Worm (Caenorhabditis elegans) whole organism, mixed stage, embryonic: Measurements from ENCODE around the gene mig-17.
"Not testable (repeated sequence)": the region's sequence is repeated elsewhere in the genome, so short reads cannot be mapped to it uniquely, and the experiment has no call there.

Source experiments
- bed-3 ChIP-seq: fragments of 200-800 bp; sonication (Bioruptor generic); optimal IDR thresholded peaks from 3 replicates; lab custom pipeline; 2018; ENCODE audit warnings: mild to moderate bottlenecking, missing genetic modification characterization, moderate library complexity, missing compliant biosample characterization
- ceh-83 ChIP-seq: fragments of 200-800 bp; sonication (Bioruptor generic); optimal IDR thresholded peaks from 2 replicates; lab custom pipeline; 2018; ENCODE audit warnings: mild to moderate bottlenecking, missing genetic modification characterization, missing compliant biosample characterization
- ces-1 ChIP-seq: fragments of 150-350 bp; optimal IDR thresholded peaks from 2 replicates; lab custom pipeline; 2014; ENCODE audit warnings: missing biosample characterization, missing genetic modification reagents, missing genetic modification characterization
- elt-1 ChIP-seq: sonication (generic microtip); optimal IDR thresholded peaks from 2 replicates; lab custom pipeline; 2017; ENCODE audit warnings: missing genetic modification characterization, mild to moderate bottlenecking, missing compliant biosample characterization, antibody characterized with exemption, moderate library complexity, borderline replicate concordance; ENCODE audit not compliant: insufficient read depth
- lin-13 ChIP-seq: fragments of 150-350 bp; optimal IDR thresholded peaks from 2 replicates; lab custom pipeline; 2014; ENCODE audit warnings: missing biosample characterization, missing genetic modification characterization
- lsy-2 ChIP-seq: fragments of 150-350 bp; optimal IDR thresholded peaks from 2 replicates; lab custom pipeline; 2014; ENCODE audit warnings: missing biosample characterization, missing genetic modification characterization
- nhr-28 ChIP-seq: fragments of 150-350 bp; optimal IDR thresholded peaks from 2 replicates; lab custom pipeline; 2014; ENCODE audit warnings: missing biosample characterization, missing genetic modification characterization
- snpc-4 ChIP-seq: fragments of 150-350 bp; optimal IDR thresholded peaks from 2 replicates; lab custom pipeline; 2014; ENCODE audit warnings: missing biosample characterization, missing genetic modification characterization
- tbx-8 ChIP-seq: fragments of 200-800 bp; sonication (Bioruptor generic); optimal IDR thresholded peaks from 2 replicates; lab custom pipeline; 2018; ENCODE audit warnings: mild to moderate bottlenecking, missing genetic modification characterization, moderate library complexity, missing compliant biosample characterization

DNA sequence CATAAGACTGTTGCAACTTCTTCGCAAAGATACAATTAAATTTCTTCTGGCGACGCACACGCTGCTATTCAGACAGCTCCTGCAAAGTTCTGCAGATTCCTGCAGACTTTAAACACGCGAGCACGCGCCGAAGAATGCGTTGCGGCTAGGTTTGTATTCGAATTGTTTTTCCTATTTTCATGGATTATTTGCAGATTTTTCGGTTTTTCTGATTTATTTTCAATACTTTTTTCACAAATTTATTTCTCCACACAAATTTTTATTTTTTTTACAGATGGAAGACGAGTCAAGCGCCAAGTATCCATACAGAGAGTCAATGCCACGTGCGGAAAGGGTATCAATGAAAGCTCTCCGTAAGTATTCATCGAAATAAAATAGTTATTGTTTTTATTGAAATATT lies 29.2 kb downstream of the mig-17 start, which contains the start of gene T11F9.7:
- TF ChIP-seq snpc-4 (tag; lab: Kevin White, UChicago); nhr-28 (tag; lab: Kevin White, UChicago); bed-3; lsy-2 (tag; lab: Kevin White, UChicago); tbx-8; ces-1 (GFP tag; lab: Kevin White, UChicago); ceh-83 (GFP tag; lab: Kevin White, UChicago); lin-13 (tag; lab: Kevin White, UChicago); elt-1 (tag; lab: Kevin White, UChicago): not testable (repeated sequence)
